Worm (Caenorhabditis elegans) whole organism, L4 larva: Measurements from ENCODE around the gene clc-9.
A peak's percentile ranks its signal among the peaks of the same experiment; 100 is the strongest.

Source experiments
- F26F4.8 ChIP-seq: fragments of 200-800 bp; sonication (Bioruptor generic); conservative IDR thresholded peaks from 2 replicates; pipeline ENCODE4 v1.3.6; 2022; ENCODE audit warnings: missing genetic modification characterization, missing compliant biosample characterization
- F37D6.2 ChIP-seq: sonication (generic microtip); optimal IDR thresholded peaks from 2 replicates; lab custom pipeline; 2016; ENCODE audit warnings: mild to moderate bottlenecking, missing genetic modification characterization, missing compliant biosample characterization
- R02D3.7 ChIP-seq: fragments of 150-350 bp; sonication (generic microtip); optimal IDR thresholded peaks from 3 replicates; lab custom pipeline; 2014; ENCODE audit warnings: missing biosample characterization, missing genetic modification characterization
- Y48G9A.11 ChIP-seq: fragments of 200-800 bp; sonication (Bioruptor generic); IDR thresholded peaks from 2 replicates; pipeline ENCODE4 v1.3.6; 2022; ENCODE audit warnings: missing genetic modification reagents, missing genetic modification characterization, missing compliant biosample characterization
- Y75B8A.6 ChIP-seq: fragments of 200-800 bp; sonication (Bioruptor generic); IDR thresholded peaks from 2 replicates; pipeline ENCODE4 v1.3.6; 2022; ENCODE audit warnings: missing genetic modification reagents, missing genetic modification characterization, missing compliant biosample characterization
- ama-1 ChIP-seq: fragments of 150-350 bp; optimal IDR thresholded peaks from 2 replicates; lab custom pipeline; 2014; ENCODE audit warnings: inconsistent platforms, mixed read lengths
- attf-4 ChIP-seq: sonication (generic microtip); optimal IDR thresholded peaks from 3 replicates; lab custom pipeline; 2017; ENCODE audit warnings: missing biosample characterization, missing genetic modification characterization
- ceh-20 ChIP-seq: fragments of 200-800 bp; sonication (Bioruptor generic); IDR thresholded peaks from 2 replicates; pipeline ENCODE4 v1.3.6; 2022; ENCODE audit warnings: missing genetic modification reagents, missing genetic modification characterization, missing compliant biosample characterization
- ces-1 ChIP-seq: fragments of 150-350 bp; sonication (generic microtip); optimal IDR thresholded peaks from 4 replicates; lab custom pipeline; 2014; ENCODE audit warnings: missing biosample characterization, missing genetic modification reagents, missing genetic modification characterization
- daf-16 ChIP-seq, 3 experiments: sonication (generic microtip); optimal IDR thresholded peaks; 2 replicates each; lab custom pipeline; 2016 to 2017; ENCODE audit warnings: missing genetic modification characterization in 3 of 3, missing genetic modification reagents in 3 of 3, mild to moderate bottlenecking in 2 of 3, missing compliant biosample characterization in 2 of 3, missing biosample characterization in 1 of 3, moderate library complexity in 1 of 3
- daf-19 ChIP-seq: fragments of 200-800 bp; sonication (Bioruptor generic); conservative IDR thresholded peaks from 2 replicates; pipeline ENCODE4 v1.3.6; 2022; ENCODE audit warnings: missing genetic modification characterization, missing compliant biosample characterization
- daf-8 ChIP-seq: fragments of 200-800 bp; sonication (Bioruptor generic); IDR thresholded peaks from 2 replicates; pipeline ENCODE4 v1.3.6; 2022; ENCODE audit warnings: missing genetic modification characterization, missing compliant biosample characterization
- dmd-6 ChIP-seq: fragments of 200-800 bp; sonication (Bioruptor generic); IDR thresholded peaks from 2 replicates; pipeline ENCODE4 v1.3.6; 2022; ENCODE audit warnings: missing genetic modification reagents, missing genetic modification characterization, missing compliant biosample characterization
- dve-1 ChIP-seq: sonication (generic microtip); optimal IDR thresholded peaks from 2 replicates; lab custom pipeline; 2017; ENCODE audit warnings: antibody characterized with exemption, mild to moderate bottlenecking, missing genetic modification characterization, missing compliant biosample characterization; ENCODE audit not compliant: insufficient read depth
- fkh-10 ChIP-seq: fragments of 150-350 bp; optimal IDR thresholded peaks from 2 replicates; lab custom pipeline; 2014; ENCODE audit warnings: missing biosample characterization, missing genetic modification reagents, missing genetic modification characterization
- fos-1 ChIP-seq: fragments of 150-350 bp; optimal IDR thresholded peaks from 2 replicates; lab custom pipeline; 2014; ENCODE audit warnings: missing biosample characterization, missing genetic modification characterization
- gei-8 ChIP-seq: fragments of 200-800 bp; sonication (Bioruptor generic); optimal IDR thresholded peaks from 2 replicates; lab custom pipeline; 2018; ENCODE audit warnings: mild to moderate bottlenecking, missing genetic modification characterization, missing compliant biosample characterization
- hif-1 ChIP-seq, 2 experiments: sonication (generic microtip); optimal IDR thresholded peaks; 2 replicates each; lab custom pipeline; 2016 to 2017; ENCODE audit warnings: missing compliant biosample characterization in 2 of 2, missing genetic modification characterization in 2 of 2, missing genetic modification reagents in 2 of 2, missing genotype in 2 of 2, mild to moderate bottlenecking in 1 of 2
- hlh-30 ChIP-seq: sonication (generic microtip); optimal IDR thresholded peaks from 2 replicates; lab custom pipeline; 2017; ENCODE audit warnings: antibody characterized with exemption, mild to moderate bottlenecking, missing genetic modification characterization, missing compliant biosample characterization; ENCODE audit not compliant: insufficient read depth
- lim-7 ChIP-seq: fragments of 200-800 bp; sonication (Bioruptor generic); IDR thresholded peaks from 2 replicates; pipeline ENCODE4 v1.3.6; 2022; ENCODE audit warnings: missing genetic modification characterization, missing compliant biosample characterization
- lin-1 ChIP-seq: fragments of 200-800 bp; sonication (Bioruptor generic); IDR thresholded peaks from 2 replicates; pipeline ENCODE4 v1.3.6; 2022; ENCODE audit warnings: missing genetic modification reagents, missing genetic modification characterization, missing compliant biosample characterization
- lin-13 ChIP-seq: fragments of 150-350 bp; optimal IDR thresholded peaks from 2 replicates; lab custom pipeline; 2014; ENCODE audit warnings: missing biosample characterization, missing genetic modification reagents, missing genetic modification characterization
- lin-29 ChIP-seq: fragments of 200-800 bp; sonication (Bioruptor generic); IDR thresholded peaks from 2 replicates; pipeline ENCODE4 v1.3.6; 2022; ENCODE audit warnings: missing genetic modification reagents, missing genetic modification characterization, missing compliant biosample characterization
- lin-38 ChIP-seq: fragments of 200-800 bp; sonication (Bioruptor generic); IDR thresholded peaks from 2 replicates; pipeline ENCODE4 v1.3.6; 2022; ENCODE audit warnings: missing genetic modification reagents, missing genetic modification characterization, missing compliant biosample characterization
- mes-2 ChIP-seq: sonication (generic microtip); optimal IDR thresholded peaks from 2 replicates; lab custom pipeline; 2016; ENCODE audit warnings: missing genotype, mild to moderate bottlenecking, missing genetic modification characterization, missing compliant biosample characterization; ENCODE audit not compliant: poor library complexity, severe bottlenecking
- mxl-3 ChIP-seq: fragments of 200-800 bp; sonication (Bioruptor generic); optimal IDR thresholded peaks from 2 replicates; lab custom pipeline; 2018; ENCODE audit warnings: mild to moderate bottlenecking, missing genetic modification characterization, missing compliant biosample characterization
- nhr-10 ChIP-seq: fragments of 150-350 bp; optimal IDR thresholded peaks from 2 replicates; lab custom pipeline; 2014; ENCODE audit warnings: missing biosample characterization, missing genetic modification characterization
- nhr-11 ChIP-seq: fragments of 150-350 bp; optimal IDR thresholded peaks from 2 replicates; lab custom pipeline; 2014; ENCODE audit warnings: missing biosample characterization, missing genetic modification characterization
- nhr-237 ChIP-seq: sonication (generic microtip); optimal IDR thresholded peaks from 2 replicates; lab custom pipeline; 2017; ENCODE audit warnings: missing biosample characterization, missing genetic modification characterization
- nhr-25 ChIP-seq: sonication (generic microtip); optimal IDR thresholded peaks from 2 replicates; lab custom pipeline; 2017; ENCODE audit warnings: missing genetic modification characterization, mild to moderate bottlenecking, missing compliant biosample characterization, antibody characterized with exemption, moderate library complexity, borderline replicate concordance; ENCODE audit not compliant: insufficient read depth
- nhr-41 ChIP-seq: fragments of 200-800 bp; sonication (Bioruptor generic); IDR thresholded peaks from 2 replicates; pipeline ENCODE4 v1.3.6; 2022; ENCODE audit warnings: missing genetic modification reagents, missing genetic modification characterization, missing compliant biosample characterization
- nhr-42 ChIP-seq: fragments of 200-800 bp; sonication (Bioruptor generic); IDR thresholded peaks from 2 replicates; pipeline ENCODE4 v1.3.6; 2022; ENCODE audit warnings: missing genetic modification characterization, missing compliant biosample characterization
- nhr-6 ChIP-seq: fragments of 150-350 bp; optimal IDR thresholded peaks from 2 replicates; lab custom pipeline; 2014; ENCODE audit warnings: missing biosample characterization, missing genetic modification characterization
- nhr-76 ChIP-seq: fragments of 150-350 bp; optimal IDR thresholded peaks from 2 replicates; lab custom pipeline; 2014; ENCODE audit warnings: missing biosample characterization, missing genetic modification characterization
- nhr-77 ChIP-seq: fragments of 150-350 bp; optimal IDR thresholded peaks from 2 replicates; lab custom pipeline; 2014; ENCODE audit warnings: missing biosample characterization, missing genetic modification characterization
- pqm-1 ChIP-seq: sonication (generic microtip); optimal IDR thresholded peaks from 2 replicates; lab custom pipeline; 2017; ENCODE audit warnings: missing biosample characterization, missing genetic modification characterization
- rbr-2 ChIP-seq: sonication (generic microtip); optimal IDR thresholded peaks from 2 replicates; lab custom pipeline; 2016; ENCODE audit warnings: missing genotype, missing genetic modification characterization, missing compliant biosample characterization
- saeg-2 ChIP-seq: fragments of 200-800 bp; sonication (Bioruptor generic); IDR thresholded peaks from 2 replicates; pipeline ENCODE4 v1.3.6; 2022; ENCODE audit warnings: missing genetic modification reagents, missing genetic modification characterization, missing compliant biosample characterization
- skn-1 ChIP-seq: fragments of 150-350 bp; optimal IDR thresholded peaks from 2 replicates; lab custom pipeline; 2014; ENCODE audit warnings: missing biosample characterization, missing genetic modification characterization
- snpc-4 ChIP-seq: fragments of 150-350 bp; optimal IDR thresholded peaks from 2 replicates; lab custom pipeline; 2014; ENCODE audit warnings: missing biosample characterization, missing genetic modification characterization
- tag-97 ChIP-seq: fragments of 200-800 bp; sonication (Bioruptor generic); IDR thresholded peaks from 2 replicates; pipeline ENCODE4 v1.3.6; 2022; ENCODE audit warnings: missing genetic modification characterization, missing compliant biosample characterization
- tra-1 ChIP-seq: fragments of 200-800 bp; sonication (Bioruptor generic); IDR thresholded peaks from 2 replicates; pipeline ENCODE4 v1.3.6; 2022; ENCODE audit warnings: missing genetic modification reagents, missing genetic modification characterization, missing compliant biosample characterization
- unc-130 ChIP-seq: sonication (generic microtip); optimal IDR thresholded peaks from 2 replicates; lab custom pipeline; 2016; ENCODE audit warnings: missing genetic modification reagents, missing genetic modification characterization, missing compliant biosample characterization
- vab-7 ChIP-seq: fragments of 200-800 bp; sonication (Bioruptor generic); IDR thresholded peaks from 2 replicates; pipeline ENCODE4 v1.3.6; 2022; ENCODE audit warnings: missing genetic modification reagents, missing genetic modification characterization, missing compliant biosample characterization
- zag-1 ChIP-seq: fragments of 150-350 bp; optimal IDR thresholded peaks from 2 replicates; lab custom pipeline; 2014; ENCODE audit warnings: missing biosample characterization, missing genetic modification characterization
- zfp-2 ChIP-seq: sonication (generic microtip); optimal IDR thresholded peaks from 2 replicates; lab custom pipeline; 2016; ENCODE audit warnings: mild to moderate bottlenecking, missing genetic modification characterization, missing compliant biosample characterization
- zip-11 ChIP-seq: fragments of 200-800 bp; sonication (Bioruptor generic); IDR thresholded peaks from 2 replicates; pipeline ENCODE4 v1.3.6; 2022; ENCODE audit warnings: missing genetic modification characterization, missing compliant biosample characterization
- zip-2 ChIP-seq: fragments of 150-350 bp; optimal IDR thresholded peaks from 2 replicates; lab custom pipeline; 2014; ENCODE audit warnings: missing biosample characterization, missing genetic modification characterization
- ztf-11 ChIP-seq: fragments of 150-350 bp; optimal IDR thresholded peaks from 2 replicates; lab custom pipeline; 2014; ENCODE audit warnings: missing biosample characterization, missing genetic modification characterization
- ztf-7 ChIP-seq: fragments of 150-350 bp; optimal IDR thresholded peaks from 2 replicates; lab custom pipeline; 2014; ENCODE audit warnings: missing biosample characterization, missing genetic modification characterization

clc-9 gene

DNA sequence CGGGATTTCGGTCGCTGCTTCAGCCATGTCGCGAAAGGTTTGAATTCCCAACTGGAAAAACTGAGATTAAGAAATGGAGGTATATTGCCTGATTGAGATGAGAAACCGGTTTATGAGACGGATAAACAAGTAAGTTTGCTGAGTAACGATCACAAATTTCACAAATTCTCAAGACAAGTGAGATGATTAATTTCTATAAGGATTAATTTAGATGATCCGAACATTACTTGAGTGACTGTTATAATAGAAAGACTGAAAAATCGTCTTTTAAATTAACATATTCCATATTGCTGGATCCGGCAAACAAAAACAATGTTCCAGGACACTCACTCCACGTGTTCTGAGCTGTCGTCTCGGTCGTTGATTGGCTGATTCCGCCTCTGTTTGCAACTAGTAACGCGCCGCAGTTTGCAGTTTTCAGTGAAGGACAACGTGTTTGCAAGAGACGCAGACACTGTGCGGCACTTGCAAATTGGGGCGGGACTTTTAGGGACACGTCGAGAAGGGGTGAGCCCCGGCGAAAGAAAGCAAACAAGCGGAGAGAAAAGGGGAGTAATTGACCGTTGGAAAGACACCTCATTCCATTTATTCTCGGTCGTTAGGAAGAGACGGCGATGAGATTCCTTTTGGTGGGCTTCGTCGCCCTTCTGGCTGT lies 6.2 kb downstream of the clc-9 start, which contains the start of the genes imp-2 and enpl-1 (continued):
- TF ChIP-seq zfp-2 (tag; lab: Kevin White, UChicago) (peak; percentile 16), zag-1 (tag; lab: Kevin White, UChicago) (peak; percentile 68), dmd-6 (GFP tag; lab: Robert Waterston, UW) (peak; percentile 88), lin-29 (GFP tag; lab: Robert Waterston, UW) (peak; percentile 52; the same call in 1 of the 2 replicates), mxl-3 (peak; percentile 100), attf-4 (no peak), zip-11 (GFP tag; lab: Robert Waterston, UW) (no peak), rbr-2 (tag; lab: Kevin White, UChicago) (peak; percentile 90), lin-1 (GFP tag; lab: Robert Waterston, UW) (peak; percentile 70; the same call in 1 of the 2 replicates), lin-38 (GFP tag; lab: Robert Waterston, UW) (peak; percentile 80), ztf-11 (tag; lab: Kevin White, UChicago) (no peak), daf-19 (GFP tag; lab: Robert Waterston, UW) (no peak), daf-16 (GFP tag; optimal IDR thresholded peaks at IDR 0.05; lab: Kevin White, UChicago) (peak in 1 of 2 experiments; percentile 74), daf-16 (tag; optimal IDR thresholded peaks at IDR 0.05; lab: Kevin White, UChicago) (peak; percentile 72), nhr-77 (peak; percentile 77), Y48G9A.11 (GFP tag; lab: Robert Waterston, UW) (no peak), nhr-6 (tag; lab: Kevin White, UChicago) (peak; percentile 83), F37D6.2 (tag; lab: Kevin White, UChicago) (peak; percentile 63), nhr-10 (tag; lab: Kevin White, UChicago) (peak; percentile 30), ces-1 (no peak), fkh-10 (GFP tag; lab: Kevin White, UChicago) (peak; percentile 85), nhr-25 (tag; lab: Kevin White, UChicago) (peak; percentile 65), fos-1 (tag; lab: Kevin White, UChicago) (no peak), nhr-237 (no peak), dve-1 (tag; lab: Kevin White, UChicago) (peak; percentile 93), Y75B8A.6 (no peak), ama-1 (lab: Kevin White, UChicago) (peak; percentile 21), lin-13 (peak; percentile 83), saeg-2 (peak; percentile 78), ceh-20 (peak; percentile 68; the same call in 1 of the 2 replicates), gei-8 (GFP tag; lab: Kevin White, UChicago) (peak; percentile 76), nhr-11 (peak; percentile 83), lim-7 (peak; percentile 17; the same call in 1 of the 2 replicates), skn-1 (tag; lab: Kevin White, UChicago) (no peak), unc-130 (GFP tag; lab: Kevin White, UChicago) (peak; percentile 68), tra-1 (GFP tag; lab: Robert Waterston, UW) (peak; percentile 49; the same call in 1 of the 2 replicates), nhr-76 (tag; lab: Kevin White, UChicago) (no peak), zip-2 (tag; lab: Kevin White, UChicago) (peak; percentile 43), tag-97 (GFP tag; lab: Robert Waterston, UW) (no peak), pqm-1 (tag; lab: Kevin White, UChicago) (peak; percentile 64), daf-8 (GFP tag; lab: Robert Waterston, UW) (no peak), vab-7 (GFP tag; lab: Robert Waterston, UW) (peak; percentile 67), nhr-41 (no peak), hlh-30 (tag; lab: Kevin White, UChicago) (peak; percentile 92), nhr-42 (peak; percentile 58; the same call in 1 of the 2 replicates), F26F4.8 (GFP tag; lab: Robert Waterston, UW) (no peak), R02D3.7 (tag; lab: Kevin White, UChicago) (no peak), snpc-4 (no peak), hif-1 (tag; optimal IDR thresholded peaks at IDR 0.05; lab: Kevin White, UChicago) (peak; percentile 18 to 69), ztf-7 (tag; lab: Kevin White, UChicago) (no peak), mes-2 (tag; lab: Kevin White, UChicago) (peak; percentile 83)
